3 worm cellular contexts compared by ENCODE assay signal in genomic region chrIII:5639893-5640292, ce11.
TF ChIP-seq lines count a peak whose summit lies in the region.

No protein-coding gene starts in this region.

TF ChIP-seq in whole organism, L1 larva, 84 proteins besides CTCF, POLR2A, EP300 and RAD21 (continued from another document and continues in another):
- TF ChIP-seq hpl-2 (GFP tag; optimal IDR thresholded peaks at IDR 0.05; lab: Kevin White, UChicago) (no peak), dpl-1 (GFP tag; optimal IDR thresholded peaks at IDR 0.05; lab: Kevin White, UChicago) (peak in 1 of 3 experiments; percentile 28), nhr-71 (tag; optimal IDR thresholded peaks at IDR 0.05; lab: Kevin White, UChicago) (peak; percentile 78), unc-86 (tag; optimal IDR thresholded peaks at IDR 0.05; lab: Kevin White, UChicago) (peak; percentile 76), xbp-1 (tag; optimal IDR thresholded peaks at IDR 0.05; lab: Kevin White, UChicago) (peak; percentile 28), lin-35 (GFP tag; optimal IDR thresholded peaks at IDR 0.05; lab: Kevin White, UChicago) (peak in 1 of 2 experiments; percentile 42), ces-1 (GFP tag; optimal IDR thresholded peaks at IDR 0.05; lab: Kevin White, UChicago) (no peak), tlp-1 (tag; optimal IDR thresholded peaks at IDR 0.05; lab: Kevin White, UChicago) (no peak), fos-1 (tag; optimal IDR thresholded peaks at IDR 0.05; lab: Kevin White, UChicago) (peak; percentile 36), snpc-4 (tag; optimal IDR thresholded peaks at IDR 0.05; lab: Kevin White, UChicago) (peak; percentile 13), jun-1 (tag; optimal IDR thresholded peaks at IDR 0.05; lab: Kevin White, UChicago) (no peak), pag-3 (tag; optimal IDR thresholded peaks at IDR 0.05; lab: Kevin White, UChicago; ENCODE audit: borderline replicate concordance, insufficient read depth) (no peak), egl-27 (tag; optimal IDR thresholded peaks at IDR 0.05; lab: Kevin White, UChicago) (no peak), nhr-77 (tag; optimal IDR thresholded peaks at IDR 0.05; lab: Kevin White, UChicago) (no peak), mep-1 (tag; optimal IDR thresholded peaks at IDR 0.05; lab: Kevin White, UChicago) (peak; percentile 15), F16B12.6 (tag; optimal IDR thresholded peaks at IDR 0.05; lab: Kevin White, UChicago) (no peak), hlh-17 (GFP tag; optimal IDR thresholded peaks at IDR 0.05; lab: Kevin White, UChicago; ENCODE audit: borderline replicate concordance) (no peak), dsc-1 (tag; optimal IDR thresholded peaks at IDR 0.05; lab: Kevin White, UChicago) (peak; percentile 43), unc-62 (GFP tag; optimal IDR thresholded peaks at IDR 0.05; lab: Kevin White, UChicago) (no peak), irx-1 (tag; optimal IDR thresholded peaks at IDR 0.05; lab: Kevin White, UChicago) (no peak), aly-2 (tag; optimal IDR thresholded peaks at IDR 0.05; lab: Kevin White, UChicago) (peak; percentile 42), skn-1 (tag; optimal IDR thresholded peaks at IDR 0.05; lab: Kevin White, UChicago) (no peak), fkh-10 (GFP tag; optimal IDR thresholded peaks at IDR 0.05; lab: Kevin White, UChicago) (peak; percentile 8), lin-13 (GFP tag; optimal IDR thresholded peaks at IDR 0.05; lab: Kevin White, UChicago) (peak; percentile 2), zip-4 (GFP tag; optimal IDR thresholded peaks at IDR 0.05; lab: Kevin White, UChicago) (no peak), egl-13 (tag; optimal IDR thresholded peaks at IDR 0.05; lab: Kevin White, UChicago) (peak; percentile 57), efl-3 (GFP tag; optimal IDR thresholded peaks at IDR 0.05; lab: Kevin White, UChicago) (no peak), blmp-1 (tag; optimal IDR thresholded peaks at IDR 0.05; lab: Kevin White, UChicago) (no peak), grh-1 (GFP tag; IDR thresholded peaks at IDR 0.05; lab: Robert Waterston, UW) (no peak), nhr-11 (tag; optimal IDR thresholded peaks at IDR 0.05; lab: Kevin White, UChicago) (peak; percentile 15), unc-98 (GFP tag; IDR thresholded peaks at IDR 0.05; lab: Robert Waterston, UW) (no peak), sox-4 (tag; optimal IDR thresholded peaks at IDR 0.05; lab: Kevin White, UChicago) (no peak), unc-30 (tag; optimal IDR thresholded peaks at IDR 0.05; lab: Kevin White, UChicago) (no peak), rnt-1 (tag; optimal IDR thresholded peaks at IDR 0.05; lab: Kevin White, UChicago) (peak; percentile 16), lsy-2 (tag; optimal IDR thresholded peaks at IDR 0.05; lab: Kevin White, UChicago) (peak; percentile 43 to 62), lin-14 (GFP tag; optimal IDR thresholded peaks at IDR 0.05; lab: Kevin White, UChicago) (peak; percentile 86), elt-3 (tag; optimal IDR thresholded peaks at IDR 0.05; lab: Kevin White, UChicago) (no peak), alr-1 (tag; optimal IDR thresholded peaks at IDR 0.05; lab: Kevin White, UChicago; ENCODE audit: borderline replicate concordance) (no peak), hlh-4 (tag; optimal IDR thresholded peaks at IDR 0.05; lab: Kevin White, UChicago) (no peak), nhr-237 (tag; optimal IDR thresholded peaks at IDR 0.05; lab: Kevin White, UChicago) (no peak), nhr-19 (GFP tag; conservative IDR thresholded peaks at IDR 0.05; lab: Robert Waterston, UW) (no peak), sptf-1 (tag; optimal IDR thresholded peaks at IDR 0.05; lab: Kevin White, UChicago) (no peak), nhr-84 (tag; optimal IDR thresholded peaks at IDR 0.05; lab: Kevin White, UChicago) (no peak), nhr-20 (tag; optimal IDR thresholded peaks at IDR 0.05; lab: Kevin White, UChicago) (no peak), unc-130 (tag; optimal IDR thresholded peaks at IDR 0.05; lab: Kevin White, UChicago) (no peak)

TF ChIP-seq in whole organism, L2 larva, 48 proteins besides CTCF, POLR2A, EP300 and RAD21 (continued from another document):
- TF ChIP-seq lin-13 (GFP tag; optimal IDR thresholded peaks at IDR 0.05; lab: Kevin White, UChicago) (peak; percentile 8), mdl-1 (tag; optimal IDR thresholded peaks at IDR 0.05; lab: Kevin White, UChicago) (peak in 1 of 2 experiments; percentile 11), dmd-4 (tag; optimal IDR thresholded peaks at IDR 0.05; lab: Kevin White, UChicago) (no peak), egl-27 (tag; optimal IDR thresholded peaks at IDR 0.05; lab: Kevin White, UChicago) (no peak), fos-1 (tag; optimal IDR thresholded peaks at IDR 0.05; lab: Kevin White, UChicago) (peak; percentile 2), ztf-4 (tag; optimal IDR thresholded peaks at IDR 0.05; lab: Kevin White, UChicago) (peak; percentile 14), crh-2 (tag; optimal IDR thresholded peaks at IDR 0.05; lab: Kevin White, UChicago) (peak; percentile 43), F13H6.1 (tag; optimal IDR thresholded peaks at IDR 0.05; lab: Kevin White, UChicago) (peak; percentile 11), lsy-2 (tag; optimal IDR thresholded peaks at IDR 0.05; lab: Kevin White, UChicago) (peak in 1 of 2 experiments; percentile 72), peb-1 (tag; optimal IDR thresholded peaks at IDR 0.05; lab: Kevin White, UChicago) (no peak), nhr-6 (tag; optimal IDR thresholded peaks at IDR 0.05; lab: Kevin White, UChicago) (peak; percentile 29), nhr-21 (tag; optimal IDR thresholded peaks at IDR 0.05; lab: Kevin White, UChicago) (no peak)

TF ChIP-seq in whole organism, L4 larva, 104 proteins besides CTCF, POLR2A, EP300 and RAD21 (continued from another document):
- no peak for TF ChIP-seq lim-7 (GFP tag; IDR thresholded peaks at IDR 0.05; lab: Robert Waterston, UW)
- no peak for TF ChIP-seq spr-1 (tag; optimal IDR thresholded peaks at IDR 0.05; lab: Kevin White, UChicago)
- no peak for TF ChIP-seq F49E8.2 (tag; optimal IDR thresholded peaks at IDR 0.05; lab: Kevin White, UChicago; ENCODE audit: borderline replicate concordance)
- TF ChIP-seq lin-13 (GFP tag; optimal IDR thresholded peaks at IDR 0.05; lab: Kevin White, UChicago) = no peak
- TF ChIP-seq lin-38 (GFP tag; IDR thresholded peaks at IDR 0.05; lab: Robert Waterston, UW) = no peak
- TF ChIP-seq lin-29 (GFP tag; IDR thresholded peaks at IDR 0.05; lab: Robert Waterston, UW) = no peak
- peak; percentile 23 for TF ChIP-seq mes-2 (tag; optimal IDR thresholded peaks at IDR 0.05; lab: Kevin White, UChicago; ENCODE audit: poor library complexity, severe bottlenecking)
- peak; percentile 10 for TF ChIP-seq dve-1 (tag; optimal IDR thresholded peaks at IDR 0.05; lab: Kevin White, UChicago; ENCODE audit: insufficient read depth)
- TF ChIP-seq php-3 (GFP tag; IDR thresholded peaks at IDR 0.05; lab: Robert Waterston, UW) = no peak
- no peak for TF ChIP-seq ceh-44 (GFP tag; IDR thresholded peaks at IDR 0.05; lab: Robert Waterston, UW)
- TF ChIP-seq fkh-10 (GFP tag; optimal IDR thresholded peaks at IDR 0.05; lab: Kevin White, UChicago) = peak; percentile 1
- peak in 1 of 2 experiments; percentile 61 for TF ChIP-seq lsy-2 (tag; optimal IDR thresholded peaks at IDR 0.05; lab: Kevin White, UChicago)
- no peak for TF ChIP-seq zag-1 (tag; optimal IDR thresholded peaks at IDR 0.05; lab: Kevin White, UChicago)
- no peak for TF ChIP-seq nhr-41 (GFP tag; IDR thresholded peaks at IDR 0.05; lab: Robert Waterston, UW)
- no peak for TF ChIP-seq nhr-10 (tag; optimal IDR thresholded peaks at IDR 0.05; lab: Kevin White, UChicago)
- no peak for TF ChIP-seq R02D3.7 (tag; optimal IDR thresholded peaks at IDR 0.05; lab: Kevin White, UChicago)
- TF ChIP-seq unc-62 (GFP tag; optimal IDR thresholded peaks at IDR 0.05 in 1 of 2; lab: Kevin White, UChicago) = peak in 1 of 2 experiments; percentile 47
- TF ChIP-seq unc-62 (tag; optimal IDR thresholded peaks at IDR 0.05; lab: Kevin White, UChicago) = no peak
- no peak for TF ChIP-seq nhr-102 (tag; optimal IDR thresholded peaks at IDR 0.05; lab: Kevin White, UChicago)
- peak; percentile 6 for TF ChIP-seq nhr-28 (tag; optimal IDR thresholded peaks at IDR 0.05; lab: Kevin White, UChicago)
- peak; percentile 66 for TF ChIP-seq nhr-11 (tag; optimal IDR thresholded peaks at IDR 0.05; lab: Kevin White, UChicago)
- 0 out of 2 replicates have a peak, but pooled peaks have one; percentile 48 for TF ChIP-seq hmg-1.1 (GFP tag; IDR thresholded peaks at IDR 0.05; lab: Robert Waterston, UW)
- no peak for TF ChIP-seq Y48G9A.11 (GFP tag; IDR thresholded peaks at IDR 0.05; lab: Robert Waterston, UW)
- TF ChIP-seq pha-4 (GFP tag; IDR thresholded peaks at IDR 0.05; lab: Robert Waterston, UW) = no peak
- no peak for TF ChIP-seq pha-4 (tag; optimal IDR thresholded peaks at IDR 0.05; lab: Kevin White, UChicago)
- TF ChIP-seq mdl-1 (tag; optimal IDR thresholded peaks at IDR 0.05; lab: Kevin White, UChicago) = peak in 1 of 2 experiments; percentile 60
- no peak for TF ChIP-seq gei-8 (GFP tag; optimal IDR thresholded peaks at IDR 0.05; lab: Kevin White, UChicago)
- no peak for TF ChIP-seq Y105C5A.15 (GFP tag; IDR thresholded peaks at IDR 0.05; lab: Robert Waterston, UW)
- no peak for TF ChIP-seq ceh-20 (GFP tag; IDR thresholded peaks at IDR 0.05; lab: Robert Waterston, UW)
- no peak for TF ChIP-seq saeg-2 (GFP tag; IDR thresholded peaks at IDR 0.05; lab: Robert Waterston, UW)
- peak; percentile 59 for TF ChIP-seq aha-1 (tag; lab: Kevin White, UChicago)
- TF ChIP-seq vab-7 (GFP tag; IDR thresholded peaks at IDR 0.05; lab: Robert Waterston, UW) = no peak
